Worm (Caenorhabditis elegans): Measurements from ENCODE around the gene srd-56.

srd-56 gene

ce11 chrII:7210187-7210586, 7.2 kb upstream of the srd-56 start, which contains the start of gene E04F6.15:
Gene E04F6.15 (minus strand): TSS chrII:7210287.
- TF ChIP-seq unc-39 (tag; optimal IDR thresholded peaks at IDR 0.05), result no peak
- no peak for TF ChIP-seq zag-1 (tag; optimal IDR thresholded peaks at IDR 0.05)
- no peak for TF ChIP-seq eor-1 (tag; optimal IDR thresholded peaks at IDR 0.05)
- no peak for TF ChIP-seq ZK546.5 (tag; optimal IDR thresholded peaks at IDR 0.05)
- no peak for TF ChIP-seq fkh-10 (GFP tag; optimal IDR thresholded peaks at IDR 0.05)
- TF ChIP-seq nfya-1 (tag; optimal IDR thresholded peaks at IDR 0.05; ENCODE audit: insufficient read depth), result no peak
- no peak for TF ChIP-seq ceh-82 (tag; optimal IDR thresholded peaks at IDR 0.05)
- no peak for TF ChIP-seq nhr-237 (tag; optimal IDR thresholded peaks at IDR 0.05)
- no peak for TF ChIP-seq nhr-28 (tag; optimal IDR thresholded peaks at IDR 0.05)
- no peak for TF ChIP-seq ceh-28 (tag; optimal IDR thresholded peaks at IDR 0.05)
- no peak for TF ChIP-seq fkh-2 (tag; optimal IDR thresholded peaks at IDR 0.05)
- no peak for TF ChIP-seq ceh-9 (tag; optimal IDR thresholded peaks at IDR 0.05)
- no peak for TF ChIP-seq nhr-43 (tag; optimal IDR thresholded peaks at IDR 0.05; ENCODE audit: poor library complexity, severe bottlenecking)
- no peak for TF ChIP-seq mdl-1 (tag; optimal IDR thresholded peaks at IDR 0.05)
- no peak for TF ChIP-seq fos-1 (tag; optimal IDR thresholded peaks at IDR 0.05)

- TF ChIP-seq elt-2 (tag; optimal IDR thresholded peaks at IDR 0.05), result peak; percentile 67
- no peak for TF ChIP-seq eor-1 (tag; optimal IDR thresholded peaks at IDR 0.05)
- no peak for TF ChIP-seq mdl-1 (tag; optimal IDR thresholded peaks at IDR 0.05)
Observed at ce11 chrII:7208184-7208583, 5.2 kb upstream of the srd-56 start, which contains the start of gene dhs-7. Gene dhs-7 (minus strand): TSS chrII:7208460.

ce11 chrII:7207649-7208048, 4.6 kb upstream of the srd-56 start:
- TF ChIP-seq lin-39 (tag; optimal IDR thresholded peaks at IDR 0.05) (no peak), ztf-11 (tag; optimal IDR thresholded peaks at IDR 0.05) (no peak), elt-3 (tag; optimal IDR thresholded peaks at IDR 0.05) (no peak), ztf-4 (tag; optimal IDR thresholded peaks at IDR 0.05) (no peak), sea-2 (GFP tag; optimal IDR thresholded peaks at IDR 0.05) (no peak)

ce11 chrII:7205388-7205787, 2.4 kb upstream of the srd-56 start, which contains the start of gene srd-59:
Gene srd-59 (plus strand): TSS chrII:7205688.
- TF ChIP-seq snpc-4 (tag; optimal IDR thresholded peaks at IDR 0.05) (no peak), nhr-67 (tag; optimal IDR thresholded peaks at IDR 0.05) (no peak), zag-1 (tag; optimal IDR thresholded peaks at IDR 0.05) (no peak), nhr-11 (tag; optimal IDR thresholded peaks at IDR 0.05) (no peak), nhr-25 (tag; optimal IDR thresholded peaks at IDR 0.05) (no peak), nhr-237 (tag; optimal IDR thresholded peaks at IDR 0.05) (no peak), nhr-23 (tag; optimal IDR thresholded peaks at IDR 0.05) (no peak), nhr-28 (tag; optimal IDR thresholded peaks at IDR 0.05) (no peak), lin-15B (tag; optimal IDR thresholded peaks at IDR 0.05) (no peak), mdl-1 (tag; optimal IDR thresholded peaks at IDR 0.05) (no peak)

ce11 chrII:7204951-7205350, 1.9 kb upstream of the srd-56 start, which contains the start of gene srd-58:
Gene srd-58 (minus strand): TSS chrII:7205051.
- TF ChIP-seq fkh-2 (tag; optimal IDR thresholded peaks at IDR 0.05) (no peak), skn-1 (tag; optimal IDR thresholded peaks at IDR 0.05) (no peak), ztf-11 (tag; optimal IDR thresholded peaks at IDR 0.05) (no peak), nfya-1 (tag; optimal IDR thresholded peaks at IDR 0.05; ENCODE audit: insufficient read depth) (no peak), sea-2 (GFP tag; optimal IDR thresholded peaks at IDR 0.05) (no peak), unc-39 (tag; optimal IDR thresholded peaks at IDR 0.05) (no peak), mdl-1 (tag; optimal IDR thresholded peaks at IDR 0.05) (no peak), nhr-67 (tag; optimal IDR thresholded peaks at IDR 0.05) (no peak), ceh-9 (tag; optimal IDR thresholded peaks at IDR 0.05) (no peak), ztf-4 (tag; optimal IDR thresholded peaks at IDR 0.05) (no peak), jun-1 (tag; optimal IDR thresholded peaks at IDR 0.05) (no peak), egl-5 (tag; optimal IDR thresholded peaks at IDR 0.05) (no peak), lin-15B (tag; optimal IDR thresholded peaks at IDR 0.05) (no peak), ama-1 (optimal IDR thresholded peaks at IDR 0.05) (no peak), pqm-1 (tag; optimal IDR thresholded peaks at IDR 0.05) (no peak), snpc-4 (tag; optimal IDR thresholded peaks at IDR 0.05) (no peak), ceh-82 (tag; optimal IDR thresholded peaks at IDR 0.05) (no peak), elt-2 (tag; optimal IDR thresholded peaks at IDR 0.05) (no peak), tbx-2 (tag; optimal IDR thresholded peaks at IDR 0.05) (no peak)
